Worm (Caenorhabditis elegans) whole organism, early embryonic: Measurements from ENCODE around the gene E02A10.4.

Source experiments
- B0310.2 ChIP-seq: sonication (generic microtip); optimal IDR thresholded peaks from 2 replicates; lab custom pipeline; 2016; ENCODE audit warnings: mild to moderate bottlenecking, missing genetic modification characterization, missing compliant biosample characterization
- F13C5.2 ChIP-seq: sonication (generic microtip); optimal IDR thresholded peaks from 2 replicates; lab custom pipeline; 2017; ENCODE audit warnings: mild to moderate bottlenecking, missing genetic modification characterization, inconsistent platforms, missing compliant biosample characterization
- aly-1 ChIP-seq: sonication (generic microtip); optimal IDR thresholded peaks from 2 replicates; lab custom pipeline; 2016; ENCODE audit warnings: missing genetic modification characterization, missing compliant biosample characterization
- ama-1 ChIP-seq: fragments of 150-350 bp; optimal IDR thresholded peaks from 2 replicates; lab custom pipeline; 2014
- ceh-13 ChIP-seq: fragments of 200-800 bp; sonication (Bioruptor generic); optimal IDR thresholded peaks from 2 replicates; lab custom pipeline; 2018; ENCODE audit warnings: mild to moderate bottlenecking, missing genetic modification characterization, missing compliant biosample characterization
- ceh-36 ChIP-seq: sonication (generic microtip); optimal IDR thresholded peaks from 2 replicates; lab custom pipeline; 2016; ENCODE audit warnings: missing genetic modification characterization, inconsistent platforms, missing compliant biosample characterization
- ets-7 ChIP-seq: sonication (generic microtip); optimal IDR thresholded peaks from 2 replicates; lab custom pipeline; 2016; ENCODE audit warnings: missing genotype, missing genetic modification characterization, missing compliant biosample characterization
- flt-1 ChIP-seq: fragments of 200-800 bp; sonication (Bioruptor generic); IDR thresholded peaks from 2 replicates; pipeline ENCODE4 v1.3.6; 2022; ENCODE audit warnings: missing genetic modification characterization, missing compliant biosample characterization
- hmbx-1 ChIP-seq: sonication (generic microtip); optimal IDR thresholded peaks from 2 replicates; lab custom pipeline; 2016; ENCODE audit warnings: mild to moderate bottlenecking, missing genetic modification characterization, missing compliant biosample characterization
- hmg-4 ChIP-seq: fragments of 200-800 bp; sonication (Bioruptor generic); optimal IDR thresholded peaks from 2 replicates; lab custom pipeline; 2018; ENCODE audit warnings: mild to moderate bottlenecking, missing genetic modification characterization, missing compliant biosample characterization
- hnd-1 ChIP-seq: sonication (generic microtip); optimal IDR thresholded peaks from 2 replicates; lab custom pipeline; 2016; ENCODE audit warnings: missing genetic modification characterization, missing compliant biosample characterization
- pes-1 ChIP-seq: fragments of 200-800 bp; sonication (Bioruptor generic); IDR thresholded peaks from 2 replicates; pipeline ENCODE4 v1.3.6; 2022; ENCODE audit warnings: missing genetic modification reagents, missing genetic modification characterization, missing compliant biosample characterization
- scrt-1 ChIP-seq: fragments of 200-800 bp; sonication (Bioruptor generic); IDR thresholded peaks from 2 replicates; pipeline ENCODE4 v1.3.6; 2022; ENCODE audit warnings: missing genetic modification characterization, missing compliant biosample characterization
- sea-1 ChIP-seq: fragments of 200-800 bp; sonication (Bioruptor generic); conservative IDR thresholded peaks from 2 replicates; pipeline ENCODE4 v1.3.6; 2022; ENCODE audit warnings: missing genetic modification characterization, missing compliant biosample characterization
- tbx-11 ChIP-seq: fragments of 200-800 bp; sonication (Bioruptor generic); IDR thresholded peaks from 2 replicates; pipeline ENCODE4 v1.3.6; 2022; ENCODE audit warnings: missing genetic modification characterization, missing compliant biosample characterization
- tbx-37 ChIP-seq: fragments of 200-800 bp; sonication (Bioruptor generic); conservative IDR thresholded peaks from 2 replicates; pipeline ENCODE4 v1.3.6; 2022; ENCODE audit warnings: missing genetic modification reagents, missing genetic modification characterization, missing compliant biosample characterization
- tra-4 ChIP-seq: sonication (generic microtip); optimal IDR thresholded peaks from 2 replicates; lab custom pipeline; 2017; ENCODE audit warnings: missing genetic modification characterization, missing compliant biosample characterization

The E02A10.4 gene

DNA sequence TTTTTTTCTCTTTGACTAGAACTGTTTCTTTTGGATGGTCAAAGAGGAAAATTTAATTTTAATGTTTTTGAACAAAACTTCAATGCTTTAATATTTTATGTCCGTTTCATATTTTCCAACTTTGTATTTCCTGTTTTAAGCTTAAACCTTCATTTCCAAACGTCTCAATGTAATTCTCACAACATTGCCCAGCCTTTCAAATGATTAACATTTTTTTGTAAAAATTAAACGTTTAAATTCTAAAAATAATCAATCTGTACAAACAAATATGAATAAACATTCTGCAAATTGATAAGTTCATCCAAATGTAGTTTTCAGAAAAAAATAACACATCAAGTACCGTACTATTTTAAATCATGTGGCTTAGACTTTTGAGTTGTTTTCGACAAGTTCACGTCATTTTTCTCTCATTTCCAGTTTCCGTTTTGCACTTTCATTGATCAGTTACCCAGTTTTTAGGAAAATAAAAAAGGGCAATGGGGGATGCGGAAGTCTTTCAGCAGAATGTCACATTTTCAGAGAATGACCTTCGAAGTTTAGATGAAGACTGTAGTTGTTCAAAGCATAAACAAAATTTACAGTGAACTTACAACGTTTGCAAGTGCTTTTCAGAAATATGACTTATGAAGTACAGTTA lies 24.9 kb downstream of the E02A10.4 start:
- TF ChIP-seq F13C5.2 (tag; lab: Kevin White, UChicago) (no peak), ets-7 (tag; lab: Kevin White, UChicago) (no peak), B0310.2 (tag; lab: Kevin White, UChicago) (no peak), ceh-36 (no peak), hmbx-1 (tag; lab: Kevin White, UChicago) (no peak), tbx-11 (GFP tag; lab: Robert Waterston, UW) (no peak), tra-4 (tag; lab: Kevin White, UChicago) (no peak), flt-1 (GFP tag; lab: Robert Waterston, UW) (no peak), ceh-13 (GFP tag; lab: Kevin White, UChicago) (no peak), pes-1 (no peak), sea-1 (no peak), aly-1 (tag; lab: Kevin White, UChicago) (no peak), hmg-4 (no peak), hnd-1 (no peak)

DNA sequence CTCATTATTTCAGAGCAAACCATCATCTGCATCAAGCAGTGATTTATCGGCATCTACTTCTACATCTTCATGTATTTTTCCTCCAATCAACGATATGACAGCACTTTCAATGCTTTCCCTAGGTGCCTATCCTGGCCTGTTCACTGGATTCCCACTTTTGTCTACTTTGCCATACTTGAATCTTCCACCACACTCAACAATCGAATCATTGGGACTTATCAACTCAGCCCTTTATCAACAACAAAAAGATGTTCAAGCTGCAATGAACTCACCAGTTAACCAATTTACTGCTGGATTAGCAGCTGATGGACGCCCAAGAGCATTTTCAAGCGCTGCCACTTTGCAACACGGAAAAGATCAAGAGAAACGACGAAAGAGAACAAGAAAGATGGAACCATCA lies 26.5 kb downstream of the E02A10.4 start:
- TF ChIP-seq F13C5.2 (tag; lab: Kevin White, UChicago) (no peak), sea-1 (no peak), aly-1 (tag; lab: Kevin White, UChicago) (no peak), ceh-36 (no peak), scrt-1 (GFP tag; lab: Robert Waterston, UW) (no peak), tbx-37 (GFP tag; lab: Robert Waterston, UW) (no peak), hnd-1 (no peak), flt-1 (GFP tag; lab: Robert Waterston, UW) (no peak), tbx-11 (GFP tag; lab: Robert Waterston, UW) (no peak), ets-7 (tag; lab: Kevin White, UChicago) (no peak), ceh-13 (GFP tag; lab: Kevin White, UChicago) (no peak), ama-1 (no peak), pes-1 (no peak)

DNA sequence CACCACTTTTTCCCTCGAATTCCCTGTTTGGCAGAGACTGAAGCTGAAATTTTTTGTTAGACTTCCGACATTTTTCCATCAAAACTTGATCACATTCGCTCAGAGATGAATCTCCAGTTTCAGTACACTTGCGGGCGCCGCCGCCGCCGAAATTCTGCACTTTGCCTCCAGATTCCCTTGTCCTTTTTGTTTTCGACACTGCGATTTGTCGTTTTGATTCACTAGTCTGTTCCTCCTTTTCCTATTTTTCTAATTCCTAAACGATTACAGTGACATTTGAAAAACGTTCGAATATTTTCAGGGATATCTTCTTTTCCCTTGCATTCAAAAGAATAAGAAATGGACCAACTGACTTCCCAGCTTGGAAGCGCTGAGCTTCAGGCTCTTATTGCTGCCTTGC lies 27.0 kb downstream of the E02A10.4 start, which contains the start of gene F45D3.2:
F45D3.2 (plus strand) TSS at position 301 of the 400 bp plus-strand sequence.
- TF ChIP-seq hnd-1: no peak
- TF ChIP-seq ceh-36: no peak
- no peak for TF ChIP-seq hmg-4
- TF ChIP-seq scrt-1 (GFP tag; lab: Robert Waterston, UW): no peak
- TF ChIP-seq tbx-11 (GFP tag; lab: Robert Waterston, UW): no peak
- no peak for TF ChIP-seq flt-1 (GFP tag; lab: Robert Waterston, UW)
- no peak for TF ChIP-seq B0310.2 (tag; lab: Kevin White, UChicago)
- TF ChIP-seq tbx-37 (GFP tag; lab: Robert Waterston, UW): no peak
- TF ChIP-seq ets-7 (tag; lab: Kevin White, UChicago): no peak
- no peak for TF ChIP-seq ceh-13 (GFP tag; lab: Kevin White, UChicago)
- TF ChIP-seq sea-1: no peak
- TF ChIP-seq aly-1 (tag; lab: Kevin White, UChicago): no peak
- no peak for TF ChIP-seq F13C5.2 (tag; lab: Kevin White, UChicago)
- no peak for TF ChIP-seq hmbx-1 (tag; lab: Kevin White, UChicago)

DNA sequence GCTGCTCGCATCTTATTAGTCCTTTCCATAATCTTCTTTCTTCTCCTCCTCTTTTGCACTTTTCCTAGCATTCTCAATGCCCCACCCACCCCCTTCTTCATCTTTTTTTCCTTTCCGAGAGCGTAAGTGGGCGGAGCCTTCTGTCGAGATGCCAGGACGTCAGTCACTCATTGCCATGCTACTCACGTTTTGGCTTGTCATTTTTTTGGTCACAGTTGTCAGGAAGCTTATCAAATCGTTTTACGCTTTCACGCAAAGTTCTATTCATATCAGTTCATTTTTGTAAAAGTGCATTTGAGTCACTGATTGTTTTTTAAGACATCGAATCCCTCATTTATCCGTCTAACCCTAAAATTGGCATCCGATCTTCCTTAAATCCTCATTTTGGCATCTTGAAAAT lies 27.7 kb downstream of the E02A10.4 start:
- TF ChIP-seq ceh-36 (no peak), tbx-11 (GFP tag; lab: Robert Waterston, UW) (no peak), hmbx-1 (tag; lab: Kevin White, UChicago) (no peak), ceh-13 (GFP tag; lab: Kevin White, UChicago) (no peak), tbx-37 (GFP tag; lab: Robert Waterston, UW) (no peak), pes-1 (no peak), ama-1 (no peak), B0310.2 (tag; lab: Kevin White, UChicago) (no peak), hmg-4 (no peak), flt-1 (GFP tag; lab: Robert Waterston, UW) (no peak), ets-7 (tag; lab: Kevin White, UChicago) (no peak), sea-1 (no peak), hnd-1 (no peak), scrt-1 (GFP tag; lab: Robert Waterston, UW) (no peak), F13C5.2 (tag; lab: Kevin White, UChicago) (no peak), aly-1 (tag; lab: Kevin White, UChicago) (no peak), tra-4 (tag; lab: Kevin White, UChicago) (no peak)

DNA sequence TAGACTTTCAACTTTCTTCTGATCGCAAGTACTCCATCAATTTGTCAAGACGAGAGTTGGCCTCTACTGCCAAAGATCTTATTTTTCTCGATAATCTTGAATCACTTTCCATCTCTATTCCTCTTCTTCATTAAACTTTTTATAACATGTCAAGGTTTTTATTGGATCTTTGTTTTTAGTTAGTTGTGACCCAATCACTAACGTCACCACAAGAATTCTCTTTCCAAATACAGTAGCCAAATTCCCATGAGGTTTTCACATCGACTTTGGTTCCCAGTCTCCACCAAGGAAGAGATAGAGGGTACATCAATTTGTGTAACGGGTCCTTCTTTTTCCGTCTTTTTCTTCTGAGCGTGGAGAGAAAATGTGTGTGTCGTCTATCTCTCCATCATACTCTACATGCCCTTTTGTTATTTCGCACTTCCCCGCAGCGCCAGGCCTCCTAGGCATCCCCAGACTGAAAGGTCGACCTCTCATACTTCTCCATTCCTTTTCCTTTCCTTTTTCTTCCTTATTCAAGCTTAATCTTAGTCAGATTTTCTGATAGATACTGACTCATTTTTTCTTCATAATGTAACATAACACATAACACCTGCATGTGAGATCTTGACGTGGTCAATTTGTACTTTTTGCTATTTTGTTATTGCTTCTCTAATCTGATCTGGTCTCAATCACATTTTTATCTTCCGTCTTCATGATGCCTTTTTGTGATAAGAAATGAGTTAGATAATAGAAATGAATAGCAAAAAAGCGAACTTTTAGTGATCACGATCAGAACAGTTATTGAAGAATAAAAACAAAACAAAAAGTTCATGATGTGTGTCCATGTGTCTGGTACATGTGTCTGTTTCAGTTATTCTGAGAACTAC lies 28.5 kb downstream of the E02A10.4 start:
- no peak for TF ChIP-seq hnd-1
- TF ChIP-seq pes-1: no peak
- TF ChIP-seq sea-1: no peak

DNA sequence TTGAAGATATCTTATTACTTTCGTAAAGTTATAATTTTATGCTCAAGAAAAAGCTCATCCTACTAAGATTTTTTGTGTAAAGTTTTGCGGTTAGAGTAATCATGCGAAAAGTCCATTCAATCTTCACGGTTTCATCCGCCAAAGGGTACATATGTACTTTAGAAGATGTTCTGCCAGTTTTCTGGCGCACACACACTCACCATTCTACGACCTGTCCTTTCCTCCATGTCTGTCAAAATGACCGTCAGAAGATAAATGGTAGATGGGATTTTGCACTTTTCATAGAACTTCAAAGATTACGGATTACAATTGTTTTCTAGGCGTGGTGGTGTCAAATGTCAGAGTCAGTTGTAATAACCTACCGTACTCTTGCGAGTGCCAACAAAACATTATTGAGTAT lies 30.2 kb downstream of the E02A10.4 start:
- TF ChIP-seq hmbx-1 (tag; lab: Kevin White, UChicago) (no peak), B0310.2 (tag; lab: Kevin White, UChicago) (no peak), hmg-4 (no peak), ceh-13 (GFP tag; lab: Kevin White, UChicago) (no peak), pes-1 (no peak), hnd-1 (no peak), tra-4 (tag; lab: Kevin White, UChicago) (no peak), tbx-11 (GFP tag; lab: Robert Waterston, UW) (no peak), flt-1 (GFP tag; lab: Robert Waterston, UW) (no peak), sea-1 (no peak), tbx-37 (GFP tag; lab: Robert Waterston, UW) (no peak), aly-1 (tag; lab: Kevin White, UChicago) (no peak), F13C5.2 (tag; lab: Kevin White, UChicago) (no peak), ets-7 (tag; lab: Kevin White, UChicago) (no peak), scrt-1 (GFP tag; lab: Robert Waterston, UW) (no peak), ceh-36 (no peak), ama-1 (no peak)
